Worm (Caenorhabditis elegans): ENCODE results near the gene lgc-40.

ce11 chrX:2403724-2404123 is 43.8 kb downstream of the lgc-40 start, which contains the start of gene C43H6.4:
- TF ChIP-seq unc-62 (GFP tag; optimal IDR thresholded peaks at IDR 0.05) (no peak), mep-1 (tag; optimal IDR thresholded peaks at IDR 0.05) (no peak), ztf-11 (tag; optimal IDR thresholded peaks at IDR 0.05) (no peak), lin-13 (tag; optimal IDR thresholded peaks at IDR 0.05) (no peak), ces-1 (GFP tag; optimal IDR thresholded peaks at IDR 0.05) (no peak), zip-8 (tag; optimal IDR thresholded peaks at IDR 0.05) (no peak), sptf-1 (tag; optimal IDR thresholded peaks at IDR 0.05) (no peak), mls-2 (tag; optimal IDR thresholded peaks at IDR 0.05) (no peak), nhr-76 (tag; optimal IDR thresholded peaks at IDR 0.05) (no peak), mab-5 (tag; optimal IDR thresholded peaks at IDR 0.05) (no peak), nhr-237 (tag; optimal IDR thresholded peaks at IDR 0.05) (no peak), snpc-4 (tag; optimal IDR thresholded peaks at IDR 0.05) (no peak), tbx-8 (GFP tag; optimal IDR thresholded peaks at IDR 0.05) (no peak), elt-3 (tag; optimal IDR thresholded peaks at IDR 0.05) (no peak)

Measured in whole organism, mixed stage, embryonic.